Worm (Caenorhabditis elegans): Measurements from ENCODE around the gene nhr-141.

DNA sequence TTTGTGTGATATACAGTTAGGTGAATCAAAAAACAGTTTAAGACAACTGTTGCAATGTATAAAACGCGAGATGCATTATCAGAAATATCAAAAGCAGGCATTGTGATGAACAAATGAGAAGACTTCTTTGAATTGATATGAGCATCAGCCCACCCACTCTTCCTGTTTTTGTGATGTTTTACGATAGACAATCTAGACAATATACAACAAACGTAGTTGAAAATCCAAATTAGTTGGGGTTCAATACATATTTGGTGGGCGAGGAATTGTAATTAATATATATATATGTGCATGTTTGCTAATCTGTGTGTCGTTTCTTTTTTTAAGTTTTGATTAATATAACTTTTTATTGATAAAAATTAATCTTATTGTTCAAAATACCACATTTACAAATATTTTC lies 28.4 kb downstream of the nhr-141 start, which contains the start of gene str-28:
- TF ChIP-seq ceh-63 (GFP tag; optimal IDR thresholded peaks at IDR 0.05) (no peak), snpc-4 (tag; optimal IDR thresholded peaks at IDR 0.05) (no peak), blmp-1 (tag; optimal IDR thresholded peaks at IDR 0.05) (no peak), nhr-85 (tag) (no peak), pag-3 (tag; optimal IDR thresholded peaks at IDR 0.05; ENCODE audit: borderline replicate concordance, insufficient read depth) (no peak), fkh-10 (GFP tag; optimal IDR thresholded peaks at IDR 0.05) (no peak), aly-2 (tag; optimal IDR thresholded peaks at IDR 0.05) (no peak), nhr-77 (tag; optimal IDR thresholded peaks at IDR 0.05) (no peak), nhr-237 (tag; optimal IDR thresholded peaks at IDR 0.05) (no peak), ztf-4 (tag; optimal IDR thresholded peaks at IDR 0.05) (no peak), pqm-1 (tag; optimal IDR thresholded peaks at IDR 0.05) (no peak), fos-1 (tag; optimal IDR thresholded peaks at IDR 0.05) (no peak)

Measured in whole organism, L1 larva.